Fruit fly (Drosophila melanogaster) whole organism, adult: ENCODE results near the gene CG31908.

ENCODE experiments used
- CG12768 ChIP-seq: fragments of 200-800 bp; sonication (Bioruptor generic); optimal IDR thresholded peaks from 2 replicates; lab custom pipeline; 2017; ENCODE audit warnings: missing biosample characterization, missing genetic modification characterization, mild to moderate bottlenecking, moderate library complexity, missing genetic modification reagents
- CG1620 ChIP-seq: fragments of 200-800 bp; sonication (Bioruptor generic); optimal IDR thresholded peaks from 2 replicates; lab custom pipeline; 2016; ENCODE audit warnings: missing biosample characterization, missing genetic modification characterization
- CG7101 ChIP-seq: fragments of 200-800 bp; sonication (Bioruptor generic); optimal IDR thresholded peaks from 2 replicates; lab custom pipeline; 2018; ENCODE audit warnings: missing biosample characterization, mild to moderate bottlenecking, missing genetic modification characterization, moderate library complexity
- Clk ChIP-seq: fragments of 200-800 bp; sonication (Bioruptor generic); optimal IDR thresholded peaks from 2 replicates; lab custom pipeline; 2017; ENCODE audit warnings: missing biosample characterization, missing genetic modification characterization
- Mnt ChIP-seq: fragments of 200-800 bp; sonication (Bioruptor generic); optimal IDR thresholded peaks from 2 replicates; lab custom pipeline; 2016; ENCODE audit warnings: missing biosample characterization, mild to moderate bottlenecking, missing genetic modification characterization
- cic ChIP-seq: fragments of 200-800 bp; sonication (Bioruptor generic); optimal IDR thresholded peaks from 2 replicates; lab custom pipeline; 2017; ENCODE audit warnings: missing biosample characterization, mild to moderate bottlenecking, missing genetic modification characterization, moderate library complexity
- kay ChIP-seq: fragments of 200-800 bp; sonication (Bioruptor generic); peaks from one replicate; lab custom pipeline; 2016; ENCODE audit warnings: missing biosample characterization, missing genetic modification characterization, borderline replicate concordance

- no peak for TF ChIP-seq cic (GFP tag; lab: Kevin White, UChicago)
- no peak for TF ChIP-seq kay (GFP tag; lab: Kevin White, UChicago)
- no peak for TF ChIP-seq Mnt (GFP tag; lab: Kevin White, UChicago)
- TF ChIP-seq CG7101 (tag; lab: Kevin White, UChicago), result no peak
- TF ChIP-seq Clk, result no peak
- TF ChIP-seq CG12768 (GFP tag; lab: Kevin White, UChicago), result no peak
- TF ChIP-seq CG1620 (GFP tag; lab: Kevin White, UChicago), result no peak
Measured at dm6 chr2L:7071219-7071618, 44.0 kb upstream of the CG31908 start.
